Fruit fly (Drosophila melanogaster) Kc167 (cell line): ENCODE measurements around the gene CG34034.

ENCODE experiments used
- Myc ChIP-seq: fragments of >200 bp; optimal IDR thresholded peaks from 2 replicates; lab custom pipeline; 2017; ENCODE audit warnings: missing external identifiers
- Sin3A ChIP-seq: fragments of >200 bp; optimal IDR thresholded peaks from 2 replicates; lab custom pipeline; 2018; ENCODE audit warnings: missing external identifiers
- h ChIP-seq: fragments of >200 bp; optimal IDR thresholded peaks from 3 replicates; lab custom pipeline; 2018; ENCODE audit warnings: missing external identifiers
- insv ChIP-seq: fragments of >200 bp; optimal IDR thresholded peaks from 3 replicates; lab custom pipeline; 2018; ENCODE audit warnings: missing external identifiers
- psq ChIP-seq: fragments of >200 bp; optimal IDR thresholded peaks from 2 replicates; lab custom pipeline; 2017; ENCODE audit warnings: missing external identifiers
- ttk ChIP-seq: sonication (Bioruptor generic); optimal IDR thresholded peaks from 2 replicates; lab custom pipeline; 2017; ENCODE audit warnings: missing external identifiers

dm6 chr3R:21698895-21699300 lies 40.0 kb downstream of the CG34034 start:
- TF ChIP-seq psq (lab: Kevin White, UChicago) (no peak), Myc (lab: Kevin White, UChicago) (no peak), h (no peak), Sin3A (lab: Kevin White, UChicago) (no peak), ttk (no peak), insv (no peak)
